Worm (Caenorhabditis elegans): Measurements from ENCODE around the gene hlh-26.

DNA sequence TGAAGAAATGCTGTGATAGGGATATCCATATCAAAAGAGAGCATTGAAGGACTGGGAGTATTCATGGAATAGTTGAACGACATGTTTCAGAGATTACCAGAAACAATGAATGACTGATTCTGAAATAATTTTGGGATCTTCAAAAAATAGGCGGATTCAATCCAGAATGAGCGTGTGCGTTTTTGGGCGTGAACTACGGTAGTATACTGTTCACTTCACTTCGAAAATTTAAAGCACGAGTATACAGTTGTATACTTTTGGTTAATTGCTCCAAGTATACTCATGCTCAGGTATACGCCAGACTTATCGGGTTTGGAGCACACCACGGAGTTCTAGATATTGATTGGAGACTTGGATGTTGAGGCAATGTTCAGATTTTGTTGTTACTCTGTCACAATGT lies 8.2 kb downstream of the hlh-26 start, which contains the start of gene tbx-35:
- TF ChIP-seq ceh-82 (tag; optimal IDR thresholded peaks at IDR 0.05) (no peak), skn-1 (tag; optimal IDR thresholded peaks at IDR 0.05) (no peak), snpc-4 (tag; optimal IDR thresholded peaks at IDR 0.05) (no peak), ama-1 (optimal IDR thresholded peaks at IDR 0.05) (no peak), lin-11 (tag; optimal IDR thresholded peaks at IDR 0.05) (no peak), nhr-6 (tag; optimal IDR thresholded peaks at IDR 0.05) (no peak), mab-5 (tag; optimal IDR thresholded peaks at IDR 0.05) (no peak), elt-1 (tag; optimal IDR thresholded peaks at IDR 0.05) (no peak), nhr-237 (tag; optimal IDR thresholded peaks at IDR 0.05) (no peak), lsy-2 (tag; optimal IDR thresholded peaks at IDR 0.05) (no peak), mdl-1 (tag; optimal IDR thresholded peaks at IDR 0.05) (no peak), egl-27 (tag; optimal IDR thresholded peaks at IDR 0.05) (no peak)

All from whole organism, L2 larva.